Worm (Caenorhabditis elegans): Measurements from ENCODE around the gene C18E9.5.

C18E9.5 gene

ce11 chrII:8969251-8970183 lies at the start of gene C18E9.5, which contains the start of gene szy-20:
TSS of gene C18E9.5 (plus strand) at chrII:8969980.
TSS of gene szy-20 (minus strand) at chrII:8969333.
- TF ChIP-seq ztf-4 (tag; optimal IDR thresholded peaks at IDR 0.05), result no peak
- peak; percentile 18 for TF ChIP-seq skn-1 (tag; optimal IDR thresholded peaks at IDR 0.05)
- no peak for TF ChIP-seq egl-27 (tag; optimal IDR thresholded peaks at IDR 0.05)
- peak; percentile 65 for TF ChIP-seq nhr-43 (tag; optimal IDR thresholded peaks at IDR 0.05; ENCODE audit: poor library complexity, severe bottlenecking)
- peak; percentile 84 for TF ChIP-seq nfya-1 (tag; optimal IDR thresholded peaks at IDR 0.05; ENCODE audit: insufficient read depth)
- TF ChIP-seq nhr-12 (tag; optimal IDR thresholded peaks at IDR 0.05), result no peak
- TF ChIP-seq egl-5 (tag; optimal IDR thresholded peaks at IDR 0.05), result peak; percentile 20
- TF ChIP-seq nhr-25 (tag; optimal IDR thresholded peaks at IDR 0.05), result peak; percentile 27
- no peak for TF ChIP-seq unc-62 (GFP tag; optimal IDR thresholded peaks at IDR 0.05)
- TF ChIP-seq daf-12 (tag; optimal IDR thresholded peaks at IDR 0.05), result no peak
- no peak for TF ChIP-seq nhr-76 (tag; optimal IDR thresholded peaks at IDR 0.05)
- peak; percentile 76 for TF ChIP-seq elt-2 (tag; optimal IDR thresholded peaks at IDR 0.05)
- no peak for TF ChIP-seq unc-39 (tag; optimal IDR thresholded peaks at IDR 0.05)
- TF ChIP-seq nhr-237 (tag; optimal IDR thresholded peaks at IDR 0.05), result no peak
- TF ChIP-seq mdl-1 (tag; optimal IDR thresholded peaks at IDR 0.05), result no peak
- peak; percentile 60 for TF ChIP-seq ceh-28 (tag; optimal IDR thresholded peaks at IDR 0.05)
- peak; percentile 82 for TF ChIP-seq R02D3.7 (tag; optimal IDR thresholded peaks at IDR 0.05)
- TF ChIP-seq nhr-77 (tag; optimal IDR thresholded peaks at IDR 0.05), result peak; percentile 33
- no peak for TF ChIP-seq eor-1 (tag; optimal IDR thresholded peaks at IDR 0.05)
- no peak for TF ChIP-seq ceh-16 (tag; optimal IDR thresholded peaks at IDR 0.05)
- TF ChIP-seq nhr-23 (tag; optimal IDR thresholded peaks at IDR 0.05), result peak; percentile 71
- TF ChIP-seq fkh-10 (GFP tag; optimal IDR thresholded peaks at IDR 0.05), result peak; percentile 52
- TF ChIP-seq ceh-9 (tag; optimal IDR thresholded peaks at IDR 0.05), result no peak
- no peak for TF ChIP-seq ztf-11 (tag; optimal IDR thresholded peaks at IDR 0.05)
- TF ChIP-seq nhr-11 (tag; optimal IDR thresholded peaks at IDR 0.05), result no peak
- TF ChIP-seq mml-1 (tag; optimal IDR thresholded peaks at IDR 0.05), result no peak
- TF ChIP-seq hmg-11 (tag; optimal IDR thresholded peaks at IDR 0.05), result peak; percentile 69
- peak; percentile 59 for TF ChIP-seq snpc-4 (tag; optimal IDR thresholded peaks at IDR 0.05)
- TF ChIP-seq ZK546.5 (tag; optimal IDR thresholded peaks at IDR 0.05), result no peak
- no peak for TF ChIP-seq elt-3 (tag; optimal IDR thresholded peaks at IDR 0.05)
- TF ChIP-seq pqm-1 (tag; optimal IDR thresholded peaks at IDR 0.05), result peak; percentile 72
- TF ChIP-seq ceh-82 (tag; optimal IDR thresholded peaks at IDR 0.05), result peak; percentile 52
- peak; percentile 70 for TF ChIP-seq lin-39 (tag; optimal IDR thresholded peaks at IDR 0.05)
- no peak for TF ChIP-seq fos-1 (tag; optimal IDR thresholded peaks at IDR 0.05)
- TF ChIP-seq jun-1 (tag; optimal IDR thresholded peaks at IDR 0.05), result peak; percentile 71
- peak; percentile 64 for TF ChIP-seq tbx-2 (tag; optimal IDR thresholded peaks at IDR 0.05)
- TF ChIP-seq aly-2 (tag; optimal IDR thresholded peaks at IDR 0.05), result no peak
- peak; percentile 49 for TF ChIP-seq ama-1 (optimal IDR thresholded peaks at IDR 0.05)
- no peak for TF ChIP-seq sea-2 (GFP tag; optimal IDR thresholded peaks at IDR 0.05)
- peak; percentile 57 for TF ChIP-seq lsy-12 (tag; optimal IDR thresholded peaks at IDR 0.05)
- peak; percentile 81 for TF ChIP-seq lin-15B (tag; optimal IDR thresholded peaks at IDR 0.05)
- no peak for TF ChIP-seq nhr-67 (tag; optimal IDR thresholded peaks at IDR 0.05)
- TF ChIP-seq fkh-2 (tag; optimal IDR thresholded peaks at IDR 0.05), result no peak
- TF ChIP-seq nhr-28 (tag; optimal IDR thresholded peaks at IDR 0.05), result no peak
- peak; percentile 78 for TF ChIP-seq pha-4 (tag; optimal IDR thresholded peaks at IDR 0.05)
- TF ChIP-seq zag-1 (tag; optimal IDR thresholded peaks at IDR 0.05), result no peak
- TF ChIP-seq elt-1 (tag; optimal IDR thresholded peaks at IDR 0.05), result peak; percentile 31
